Fruit fly (Drosophila melanogaster) whole organism, embryonic: ENCODE data around the gene CG8668.
A peak's percentile ranks its signal among the peaks of the same experiment; 100 is the strongest.

Source experiments
- Bgb ChIP-seq: fragments of 200-800 bp; sonication (Bioruptor generic); IDR thresholded peaks from 2 replicates; pipeline ENCODE4 v1.3.6; 2022; ENCODE audit warnings: missing biosample characterization, missing genetic modification characterization; ENCODE audit not compliant: partially characterized antibody
- CG10543 ChIP-seq: fragments of 200-800 bp; sonication (Bioruptor generic); optimal IDR thresholded peaks from 3 replicates; lab custom pipeline; 2017; ENCODE audit warnings: missing biosample characterization, mild to moderate bottlenecking, missing genetic modification characterization, moderate library complexity
- CG11456 ChIP-seq: fragments of 200-800 bp; sonication (Bioruptor generic); IDR thresholded peaks from 3 replicates; pipeline ENCODE4 v1.3.6; 2022; ENCODE audit warnings: missing biosample characterization, missing genetic modification characterization
- CG12071 ChIP-seq: fragments of 200-800 bp; sonication (Bioruptor generic); optimal IDR thresholded peaks from 3 replicates; lab custom pipeline; 2018; ENCODE audit warnings: missing biosample characterization, mild to moderate bottlenecking, missing genetic modification characterization
- CG12219 ChIP-seq: fragments of 200-800 bp; sonication (Bioruptor generic); optimal IDR thresholded peaks from 3 replicates; lab custom pipeline; 2018; ENCODE audit warnings: missing biosample characterization, mild to moderate bottlenecking, missing genetic modification characterization
- CG12391 ChIP-seq: fragments of 200-800 bp; sonication (Bioruptor generic); optimal IDR thresholded peaks from 3 replicates; lab custom pipeline; 2018; ENCODE audit warnings: missing biosample characterization, mild to moderate bottlenecking, missing genetic modification characterization, moderate library complexity
- CG12744 ChIP-seq: fragments of 200-800 bp; sonication (Bioruptor generic); optimal IDR thresholded peaks from 2 replicates; lab custom pipeline; 2016; ENCODE audit warnings: missing biosample characterization, missing genetic modification characterization
- CG15073 ChIP-seq: fragments of 200-800 bp; sonication (Bioruptor generic); optimal IDR thresholded peaks from 2 replicates; lab custom pipeline; 2016; ENCODE audit warnings: missing biosample characterization, missing genetic modification characterization
- CG1603 ChIP-seq: fragments of 200-800 bp; sonication (Bioruptor generic); optimal IDR thresholded peaks from 2 replicates; lab custom pipeline; 2019; ENCODE audit warnings: missing biosample characterization, mild to moderate bottlenecking, missing genetic modification characterization, moderate library complexity
- CG1832 ChIP-seq: fragments of 200-800 bp; sonication (Bioruptor generic); optimal IDR thresholded peaks from 2 replicates; lab custom pipeline; 2017; ENCODE audit warnings: missing biosample characterization, mild to moderate bottlenecking, missing genetic modification characterization, inconsistent platforms
- CG18599 ChIP-seq: fragments of 200-800 bp; sonication (Bioruptor generic); optimal IDR thresholded peaks from 3 replicates; lab custom pipeline; 2017; ENCODE audit warnings: missing biosample characterization, missing genetic modification characterization, mild to moderate bottlenecking, moderate library complexity, missing genetic modification reagents
- CG2116 ChIP-seq: fragments of 200-800 bp; sonication (Bioruptor generic); optimal IDR thresholded peaks from 3 replicates; lab custom pipeline; 2018; ENCODE audit warnings: missing biosample characterization, mild to moderate bottlenecking, missing genetic modification characterization
- CG31365 ChIP-seq: fragments of 200-800 bp; sonication (Bioruptor generic); optimal IDR thresholded peaks from 2 replicates; lab custom pipeline; 2018; ENCODE audit warnings: missing biosample characterization, mild to moderate bottlenecking, missing genetic modification characterization
- CG31441 ChIP-seq: fragments of 200-800 bp; sonication (Bioruptor generic); IDR thresholded peaks from 2 replicates; pipeline ENCODE4 v1.3.6; 2022; ENCODE audit warnings: missing biosample characterization, missing genetic modification characterization
- CG3163 ChIP-seq: fragments of 200-800 bp; sonication (Bioruptor generic); optimal IDR thresholded peaks from 3 replicates; lab custom pipeline; 2016; ENCODE audit warnings: missing biosample characterization, missing genetic modification characterization
- CG32767 ChIP-seq: fragments of 200-800 bp; sonication (Bioruptor generic); IDR thresholded peaks from 2 replicates; pipeline ENCODE4 v1.3.6; 2022; ENCODE audit warnings: missing biosample characterization, missing genetic modification characterization
- CG3995 ChIP-seq: fragments of 200-800 bp; sonication (Bioruptor generic); optimal IDR thresholded peaks from 3 replicates; lab custom pipeline; 2016; ENCODE audit warnings: missing biosample characterization, missing genetic modification characterization
- CG4404 ChIP-seq: fragments of 200-800 bp; sonication (Bioruptor generic); IDR thresholded peaks from 2 replicates; pipeline ENCODE4 v1.3.6; 2022; ENCODE audit warnings: missing biosample characterization, missing genetic modification characterization
- CG5953 ChIP-seq: fragments of 200-800 bp; sonication (Bioruptor generic); IDR thresholded peaks from 2 replicates; pipeline ENCODE4 v1.3.6; 2022; ENCODE audit warnings: missing biosample characterization, missing genetic modification characterization
- CG9727 ChIP-seq: fragments of 200-800 bp; sonication (Bioruptor generic); optimal IDR thresholded peaks from 3 replicates; lab custom pipeline; 2017; ENCODE audit warnings: missing biosample characterization, mild to moderate bottlenecking, missing genetic modification characterization
- Camta ChIP-seq: fragments of 200-800 bp; sonication (Bioruptor generic); optimal IDR thresholded peaks from 2 replicates; lab custom pipeline; 2016; ENCODE audit warnings: missing biosample characterization, missing genetic modification characterization
- CrebB ChIP-seq: fragments of 200-800 bp; sonication (Bioruptor generic); optimal IDR thresholded peaks from 3 replicates; lab custom pipeline; 2018; ENCODE audit warnings: missing biosample characterization, mild to moderate bottlenecking, missing genetic modification characterization
- Drgx ChIP-seq: fragments of 200-800 bp; sonication (Bioruptor generic); IDR thresholded peaks from 2 replicates; pipeline ENCODE4 v1.3.6; 2022; ENCODE audit warnings: missing biosample characterization, missing genetic modification characterization
- Fer1 ChIP-seq: fragments of 200-800 bp; sonication (Bioruptor generic); optimal IDR thresholded peaks from 2 replicates; lab custom pipeline; 2017; ENCODE audit warnings: missing biosample characterization, mild to moderate bottlenecking, missing genetic modification characterization
- Hey ChIP-seq: fragments of 200-800 bp; sonication (Bioruptor generic); optimal IDR thresholded peaks from 3 replicates; lab custom pipeline; 2018; ENCODE audit warnings: missing biosample characterization, mild to moderate bottlenecking, missing genetic modification characterization
- MESR4 ChIP-seq: fragments of 200-800 bp; sonication (Bioruptor generic); optimal IDR thresholded peaks from 2 replicates; lab custom pipeline; 2018; ENCODE audit warnings: missing biosample characterization, mild to moderate bottlenecking, missing genetic modification characterization, moderate library complexity
- Mes4 ChIP-seq: fragments of 200-800 bp; sonication (Bioruptor generic); optimal IDR thresholded peaks from 2 replicates; lab custom pipeline; 2016; ENCODE audit warnings: missing biosample characterization, missing genetic modification characterization
- Nf-YB ChIP-seq: fragments of 200-800 bp; sonication (Bioruptor generic); optimal IDR thresholded peaks from 3 replicates; lab custom pipeline; 2019; ENCODE audit warnings: missing biosample characterization, mild to moderate bottlenecking, missing genetic modification characterization, moderate library complexity
- Six4 ChIP-seq: fragments of 200-800 bp; sonication (Bioruptor generic); optimal IDR thresholded peaks from 2 replicates; lab custom pipeline; 2016; ENCODE audit warnings: missing biosample characterization, missing genetic modification characterization
- TFAM ChIP-seq: fragments of 200-800 bp; sonication (Bioruptor generic); optimal IDR thresholded peaks from 2 replicates; lab custom pipeline; 2017; ENCODE audit warnings: missing biosample characterization, missing genetic modification characterization, inconsistent platforms
- bcd ChIP-seq: fragments of 200-800 bp; sonication (Bioruptor generic); optimal IDR thresholded peaks from 2 replicates; lab custom pipeline; 2017; ENCODE audit warnings: missing biosample characterization, mild to moderate bottlenecking, missing genetic modification characterization
- croc ChIP-seq: fragments of 200-800 bp; sonication (Bioruptor generic); conservative IDR thresholded peaks from 3 replicates; pipeline ENCODE4 v1.3.6; 2022; ENCODE audit warnings: missing biosample characterization, missing genetic modification characterization
- da ChIP-seq: fragments of 200-800 bp; sonication (Bioruptor generic); optimal IDR thresholded peaks from 2 replicates; lab custom pipeline; 2016; ENCODE audit warnings: missing biosample characterization, missing genetic modification characterization
- fd96Cb ChIP-seq: fragments of 200-800 bp; sonication (Bioruptor generic); optimal IDR thresholded peaks from 2 replicates; lab custom pipeline; 2018; ENCODE audit warnings: missing biosample characterization, mild to moderate bottlenecking, missing genetic modification characterization, moderate library complexity
- gem ChIP-seq: fragments of 200-800 bp; sonication (Bioruptor generic); optimal IDR thresholded peaks from 2 replicates; lab custom pipeline; 2019; ENCODE audit warnings: missing biosample characterization, mild to moderate bottlenecking, missing genetic modification characterization, moderate library complexity
- hb ChIP-seq: fragments of 200-800 bp; sonication (Bioruptor generic); IDR thresholded peaks from 3 replicates; pipeline ENCODE4 v1.3.6; 2022; ENCODE audit warnings: missing biosample characterization, missing genetic modification characterization; ENCODE audit not compliant: partially characterized antibody
- hbn ChIP-seq: fragments of 200-800 bp; sonication (Bioruptor generic); IDR thresholded peaks from 2 replicates; pipeline ENCODE4 v1.3.6; 2022; ENCODE audit warnings: missing biosample characterization, missing genetic modification characterization; ENCODE audit not compliant: partially characterized antibody
- jigr1 ChIP-seq: fragments of 200-800 bp; sonication (Bioruptor generic); IDR thresholded peaks from 3 replicates; pipeline ENCODE4 v1.3.6; 2022; ENCODE audit warnings: missing biosample characterization, missing genetic modification characterization
- phol ChIP-seq: fragments of 200-800 bp; sonication (Bioruptor generic); optimal IDR thresholded peaks from 3 replicates; lab custom pipeline; 2018; ENCODE audit warnings: missing biosample characterization, mild to moderate bottlenecking, missing genetic modification characterization, moderate library complexity
- psq ChIP-seq: fragments of 200-800 bp; sonication (Bioruptor generic); optimal IDR thresholded peaks from 2 replicates; lab custom pipeline; 2017; ENCODE audit warnings: missing biosample characterization, missing genetic modification characterization
- repo ChIP-seq: fragments of 200-800 bp; sonication (Bioruptor generic); optimal IDR thresholded peaks from 2 replicates; lab custom pipeline; 2016; ENCODE audit warnings: missing biosample characterization, missing genetic modification characterization
- sens ChIP-seq: fragments of 200-800 bp; sonication (Bioruptor generic); peaks from one replicate; lab custom pipeline; 2016; ENCODE audit warnings: missing biosample characterization, missing genetic modification characterization
- shn ChIP-seq: fragments of 200-800 bp; sonication (Bioruptor generic); optimal IDR thresholded peaks from 3 replicates; lab custom pipeline; 2016; ENCODE audit warnings: missing biosample characterization, missing genetic modification characterization
- sima ChIP-seq: fragments of 200-800 bp; sonication (Bioruptor generic); optimal IDR thresholded peaks from 2 replicates; lab custom pipeline; 2016; ENCODE audit warnings: missing biosample characterization, missing genetic modification characterization
- slou ChIP-seq: fragments of 200-800 bp; sonication (Bioruptor generic); optimal IDR thresholded peaks from 3 replicates; lab custom pipeline; 2016; ENCODE audit warnings: missing biosample characterization, missing genetic modification characterization
- trh ChIP-seq: fragments of 200-800 bp; sonication (Bioruptor generic); optimal IDR thresholded peaks from 2 replicates; lab custom pipeline; 2016; ENCODE audit warnings: missing biosample characterization, missing genetic modification characterization
- twi ChIP-seq: fragments of 200-800 bp; optimal IDR thresholded peaks from 2 replicates; lab custom pipeline; 2019; ENCODE audit warnings: missing biosample characterization, mild to moderate bottlenecking, missing genetic modification characterization, moderate library complexity
- unpg ChIP-seq: fragments of 200-800 bp; sonication (Bioruptor generic); optimal IDR thresholded peaks from 3 replicates; lab custom pipeline; 2018; ENCODE audit warnings: missing biosample characterization, mild to moderate bottlenecking, missing genetic modification characterization, moderate library complexity
- vfl ChIP-seq: fragments of 200-800 bp; sonication (Bioruptor generic); optimal IDR thresholded peaks from 2 replicates; lab custom pipeline; 2016; ENCODE audit warnings: missing biosample characterization, missing genetic modification characterization

CG8668 gene

dm6 chr2L:8162307-8163024 is 35.7 kb downstream of the CG8668 start, which contains the start of gene Acbp1 (continued):
- TF ChIP-seq unpg (GFP tag; lab: Kevin White, UChicago) (peak; percentile 99), repo (peak; percentile 92), gem (tag; lab: Kevin White, UChicago) (peak; percentile 98), bcd (GFP tag; lab: Kevin White, UChicago) (peak; percentile 92), psq (GFP tag; lab: Kevin White, UChicago) (peak; percentile 64), fd96Cb (tag; lab: Kevin White, UChicago) (peak; percentile 92), CG15073 (GFP tag; lab: Kevin White, UChicago) (peak; percentile 71), CG1603 (tag; lab: Kevin White, UChicago) (peak; percentile 95), CG31365 (tag; lab: Kevin White, UChicago) (peak; percentile 93), phol (tag; lab: Kevin White, UChicago) (peak; percentile 96), Nf-YB (GFP tag; lab: Kevin White, UChicago) (peak; percentile 90), CG12219 (GFP tag; lab: Kevin White, UChicago) (peak; percentile 99), CG3163 (GFP tag; lab: Kevin White, UChicago) (peak; percentile 86), shn (GFP tag; lab: Kevin White, UChicago) (peak; percentile 96), croc (peak; percentile 78), CG12071 (GFP tag; lab: Kevin White, UChicago) (peak; percentile 97), jigr1 (GFP tag; lab: Robert Waterston, UW) (peak; percentile 57; the same call in 2 of the 3 replicates), sens (GFP tag; lab: Kevin White, UChicago) (peak; percentile 99), CrebB (tag; lab: Kevin White, UChicago) (peak; percentile 98), CG32767 (peak; percentile 93), hb (peak; percentile 62; the same call in 1 of the 3 replicates), slou (GFP tag; lab: Kevin White, UChicago) (peak; percentile 74), CG12391 (peak; percentile 99), trh (peak; percentile 83), Fer1 (GFP tag; lab: Kevin White, UChicago) (peak; percentile 99), TFAM (GFP tag; lab: Kevin White, UChicago) (peak; percentile 84), Camta (GFP tag; lab: Kevin White, UChicago) (peak; percentile 95), hbn (GFP tag; lab: Robert Waterston, UW) (peak; percentile 62), CG4404 (GFP tag; lab: Robert Waterston, UW) (peak; percentile 80), twi (peak; percentile 97), Bgb (peak; percentile 83), CG18599 (GFP tag; lab: Kevin White, UChicago) (peak; percentile 99), sima (GFP tag; lab: Kevin White, UChicago) (peak; percentile 58), Drgx (GFP tag; lab: Robert Waterston, UW) (peak; percentile 90), CG2116 (GFP tag; lab: Kevin White, UChicago) (peak; percentile 82), CG12744 (GFP tag; lab: Kevin White, UChicago) (peak; percentile 94), CG3995 (GFP tag; lab: Kevin White, UChicago) (peak; percentile 61), Six4 (GFP tag; lab: Kevin White, UChicago) (peak; percentile 93), CG31441 (GFP tag; lab: Robert Waterston, UW) (peak; percentile 97), CG11456 (GFP tag; lab: Robert Waterston, UW) (peak; percentile 91), Mes4 (peak; percentile 92), MESR4 (GFP tag; lab: Kevin White, UChicago) (peak; percentile 58), CG10543 (GFP tag; lab: Kevin White, UChicago) (peak; percentile 99), CG5953 (GFP tag; lab: Robert Waterston, UW) (peak; percentile 78), da (peak; percentile 81), vfl (GFP tag; lab: Kevin White, UChicago) (peak; percentile 93), CG1832 (GFP tag; lab: Kevin White, UChicago) (no peak), CG9727 (GFP tag; lab: Kevin White, UChicago) (peak; percentile 98), Hey (tag; lab: Kevin White, UChicago) (peak; percentile 79)
